Worm (Caenorhabditis elegans) whole organism, L1 larva: ENCODE measurements around the gene fbxc-26.

ENCODE experiments used
- F16B12.6 ChIP-seq: fragments of 150-350 bp; optimal IDR thresholded peaks from 2 replicates; lab custom pipeline; 2014; ENCODE audit warnings: missing biosample characterization, missing genetic modification characterization
- aly-2 ChIP-seq: fragments of 150-350 bp; optimal IDR thresholded peaks from 2 replicates; lab custom pipeline; 2014; ENCODE audit warnings: missing biosample characterization, missing genetic modification characterization
- ama-1 ChIP-seq: fragments of 150-350 bp; optimal IDR thresholded peaks from 2 replicates; lab custom pipeline; 2014
- fos-1 ChIP-seq: fragments of 150-350 bp; optimal IDR thresholded peaks from 2 replicates; lab custom pipeline; 2014; ENCODE audit warnings: missing biosample characterization, missing genetic modification characterization
- nhr-12 ChIP-seq: sonication (generic microtip); optimal IDR thresholded peaks from 2 replicates; lab custom pipeline; 2017; ENCODE audit warnings: missing biosample characterization, missing genetic modification characterization
- nhr-77 ChIP-seq: fragments of 150-350 bp; optimal IDR thresholded peaks from 2 replicates; lab custom pipeline; 2014; ENCODE audit warnings: missing biosample characterization, missing genetic modification characterization
- vab-15 ChIP-seq: sonication (generic microtip); optimal IDR thresholded peaks from 2 replicates; lab custom pipeline; 2017; ENCODE audit warnings: missing genotype, mild to moderate bottlenecking, missing genetic modification characterization, missing compliant biosample characterization

ce11 chrII:1692827-1693226 is 1.6 kb downstream of the fbxc-26 start, which contains the start of gene fbxc-21:
- TF ChIP-seq nhr-77: no peak
- no peak for TF ChIP-seq fos-1 (tag; lab: Kevin White, UChicago)
- no peak for TF ChIP-seq ama-1 (lab: Kevin White, UChicago)
- no peak for TF ChIP-seq nhr-12
- TF ChIP-seq F16B12.6 (tag; lab: Kevin White, UChicago): no peak
- TF ChIP-seq aly-2 (tag; lab: Kevin White, UChicago): no peak
- TF ChIP-seq vab-15 (tag; lab: Kevin White, UChicago): no peak
